Worm (Caenorhabditis elegans) whole organism, L1 larva: Measurements from ENCODE around the gene mdt-4.

Experiments used
- C04F5.9 ChIP-seq: sonication (generic microtip); optimal IDR thresholded peaks from 2 replicates; lab custom pipeline; 2016; ENCODE audit warnings: missing genetic modification characterization, missing compliant biosample characterization
- C16A3.4 ChIP-seq: fragments of 150-350 bp; optimal IDR thresholded peaks from 2 replicates; lab custom pipeline; 2014; ENCODE audit warnings: missing biosample characterization, missing genetic modification characterization
- F16B12.6 ChIP-seq: fragments of 150-350 bp; optimal IDR thresholded peaks from 2 replicates; lab custom pipeline; 2014; ENCODE audit warnings: missing biosample characterization, missing genetic modification characterization
- aha-1 ChIP-seq: fragments of 150-350 bp; optimal IDR thresholded peaks from 2 replicates; lab custom pipeline; 2014; ENCODE audit warnings: missing biosample characterization, missing genetic modification characterization
- alr-1 ChIP-seq: fragments of 200-800 bp; sonication (Bioruptor generic); optimal IDR thresholded peaks from 2 replicates; lab custom pipeline; 2018; ENCODE audit warnings: borderline replicate concordance, mild to moderate bottlenecking, missing genetic modification characterization, missing compliant biosample characterization
- blmp-1 ChIP-seq: fragments of 150-350 bp; optimal IDR thresholded peaks from 2 replicates; lab custom pipeline; 2014; ENCODE audit warnings: missing biosample characterization, missing genetic modification characterization
- ceh-63 ChIP-seq: fragments of 200-800 bp; sonication (Bioruptor generic); optimal IDR thresholded peaks from 2 replicates; lab custom pipeline; 2018; ENCODE audit warnings: mild to moderate bottlenecking, missing genetic modification characterization, missing compliant biosample characterization
- ceh-8 ChIP-seq: fragments of 200-800 bp; sonication (Bioruptor generic); optimal IDR thresholded peaks from 2 replicates; lab custom pipeline; 2018; ENCODE audit warnings: mild to moderate bottlenecking, missing genetic modification characterization, moderate library complexity, missing compliant biosample characterization
- ceh-82 ChIP-seq, 3 experiments: fragments of 150-350 bp in 1 of 3; sonication (generic microtip) in 2 of 3; optimal IDR thresholded peaks; 2 replicates each; lab custom pipeline; 2014 to 2017; ENCODE audit warnings: missing biosample characterization in 3 of 3, missing genetic modification characterization in 3 of 3
- ceh-88 ChIP-seq: fragments of 200-800 bp; sonication (Bioruptor generic); IDR thresholded peaks from 2 replicates; pipeline ENCODE4 v1.3.6; 2022; ENCODE audit warnings: missing genetic modification characterization, missing compliant biosample characterization
- dpl-1 ChIP-seq, 3 experiments: fragments of 150-350 bp in 2 of 3; sonication (generic microtip) in 1 of 3; optimal IDR thresholded peaks; 2 replicates each; lab custom pipeline; 2014 to 2017; ENCODE audit warnings: missing biosample characterization in 3 of 3, missing genetic modification characterization in 3 of 3, missing genetic modification reagents in 3 of 3
- dsc-1 ChIP-seq: sonication (generic microtip); optimal IDR thresholded peaks from 2 replicates; lab custom pipeline; 2016; ENCODE audit warnings: mild to moderate bottlenecking, missing genetic modification characterization, missing compliant biosample characterization
- efl-1 ChIP-seq, 4 experiments: fragments of 150-350 bp; optimal IDR thresholded peaks in 3 of 4; peaks in 1 of 4; 1 replicate in 1 of 4; 2 replicates in 3 of 4; lab custom pipeline; 2014; ENCODE audit warnings: missing biosample characterization in 2 of 4, missing genetic modification characterization in 2 of 4, missing genetic modification reagents in 2 of 4
- efl-3 ChIP-seq: fragments of 200-800 bp; sonication (Bioruptor generic); optimal IDR thresholded peaks from 2 replicates; lab custom pipeline; 2018; ENCODE audit warnings: mild to moderate bottlenecking, missing genetic modification characterization, missing compliant biosample characterization
- egl-13 ChIP-seq: sonication (generic microtip); optimal IDR thresholded peaks from 2 replicates; lab custom pipeline; 2016; ENCODE audit warnings: missing genotype, missing genetic modification reagents, missing genetic modification characterization, missing compliant biosample characterization
- elt-2 ChIP-seq: sonication (generic microtip); optimal IDR thresholded peaks from 2 replicates; lab custom pipeline; 2016; ENCODE audit warnings: missing genetic modification characterization, mild to moderate bottlenecking, inconsistent platforms, missing compliant biosample characterization, missing genetic modification reagents
- elt-3 ChIP-seq, 6 experiments: fragments of 150-350 bp in 1 of 6; sonication (generic microtip); optimal IDR thresholded peaks; 2 replicates each; lab custom pipeline; 2017 to 2018; ENCODE audit warnings: missing biosample characterization in 6 of 6, missing genetic modification characterization in 6 of 6, inconsistent platforms in 1 of 6
- fkh-10 ChIP-seq: sonication (generic microtip); optimal IDR thresholded peaks from 2 replicates; lab custom pipeline; 2017; ENCODE audit warnings: missing biosample characterization, missing genetic modification reagents, missing genetic modification characterization
- fkh-8 ChIP-seq: sonication (generic microtip); optimal IDR thresholded peaks from 2 replicates; lab custom pipeline; 2016; ENCODE audit warnings: mild to moderate bottlenecking, missing genetic modification characterization, missing compliant biosample characterization
- fos-1 ChIP-seq: fragments of 150-350 bp; optimal IDR thresholded peaks from 2 replicates; lab custom pipeline; 2014; ENCODE audit warnings: missing biosample characterization, missing genetic modification characterization
- grh-1 ChIP-seq: fragments of 200-800 bp; sonication (Bioruptor generic); IDR thresholded peaks from 2 replicates; pipeline ENCODE4 v1.3.6; 2022; ENCODE audit warnings: missing genetic modification reagents, missing genetic modification characterization, missing compliant biosample characterization
- hpl-2 ChIP-seq: fragments of 150-350 bp; optimal IDR thresholded peaks from 2 replicates; lab custom pipeline; 2014; ENCODE audit warnings: missing biosample characterization, missing genetic modification reagents, missing genetic modification characterization
- isw-1 ChIP-seq: fragments of 200-800 bp; sonication (Bioruptor generic); IDR thresholded peaks from 2 replicates; pipeline ENCODE4 v1.3.6; 2022; ENCODE audit warnings: missing genetic modification characterization, missing compliant biosample characterization
- jun-1 ChIP-seq: fragments of 150-350 bp; optimal IDR thresholded peaks from 2 replicates; lab custom pipeline; 2014; ENCODE audit warnings: missing biosample characterization, missing genetic modification reagents, missing genetic modification characterization
- lin-13 ChIP-seq: fragments of 150-350 bp; optimal IDR thresholded peaks from 2 replicates; lab custom pipeline; 2014; ENCODE audit warnings: missing biosample characterization, missing genetic modification reagents, missing genetic modification characterization
- lin-14 ChIP-seq: fragments of 200-800 bp; sonication (Bioruptor generic); optimal IDR thresholded peaks from 2 replicates; lab custom pipeline; 2018; ENCODE audit warnings: mild to moderate bottlenecking, missing genetic modification characterization, moderate library complexity, missing compliant biosample characterization
- lin-15B ChIP-seq: fragments of 150-350 bp; sonication (generic microtip); optimal IDR thresholded peaks from 3 replicates; lab custom pipeline; 2014; ENCODE audit warnings: missing biosample characterization, missing genetic modification characterization
- lir-3 ChIP-seq: sonication (generic microtip); optimal IDR thresholded peaks from 2 replicates; lab custom pipeline; 2016; ENCODE audit warnings: mild to moderate bottlenecking, missing genetic modification characterization, moderate library complexity, missing compliant biosample characterization; ENCODE audit not compliant: poor library complexity
- lsy-2 ChIP-seq, 2 experiments: fragments of 150-350 bp; optimal IDR thresholded peaks; 2 replicates each; lab custom pipeline; 2014; ENCODE audit warnings: missing biosample characterization in 2 of 2, missing genetic modification characterization in 2 of 2
- mab-9 ChIP-seq: fragments of 200-800 bp; sonication (Bioruptor generic); IDR thresholded peaks from 2 replicates; pipeline ENCODE4 v1.3.6; 2022; ENCODE audit warnings: missing genetic modification reagents, missing genetic modification characterization, missing compliant biosample characterization
- mdl-1 ChIP-seq, 2 experiments: fragments of 150-350 bp; optimal IDR thresholded peaks; 2 replicates each; lab custom pipeline; 2014 to 2017; ENCODE audit warnings: missing biosample characterization in 2 of 2, missing genetic modification characterization in 2 of 2, inconsistent platforms in 1 of 2
- mef-2 ChIP-seq: fragments of 150-350 bp; optimal IDR thresholded peaks from 2 replicates; lab custom pipeline; 2014; ENCODE audit warnings: missing biosample characterization, missing genetic modification characterization
- mep-1 ChIP-seq: fragments of 150-350 bp; optimal IDR thresholded peaks from 2 replicates; lab custom pipeline; 2014; ENCODE audit warnings: missing biosample characterization, missing genetic modification characterization
- nhr-19 ChIP-seq: fragments of 200-800 bp; sonication (Bioruptor generic); conservative IDR thresholded peaks from 2 replicates; pipeline ENCODE4 v1.3.6; 2022; ENCODE audit warnings: missing genetic modification characterization, missing compliant biosample characterization
- nhr-237 ChIP-seq: fragments of 150-350 bp; optimal IDR thresholded peaks from 2 replicates; lab custom pipeline; 2014; ENCODE audit warnings: missing biosample characterization, missing genetic modification characterization
- nhr-47 ChIP-seq: sonication (generic microtip); optimal IDR thresholded peaks from 2 replicates; lab custom pipeline; 2016; ENCODE audit warnings: mild to moderate bottlenecking, missing genetic modification characterization, moderate library complexity, missing compliant biosample characterization
- nhr-71 ChIP-seq: sonication (generic microtip); optimal IDR thresholded peaks from 2 replicates; lab custom pipeline; 2016; ENCODE audit warnings: mild to moderate bottlenecking, missing genetic modification characterization, moderate library complexity, missing compliant biosample characterization
- nhr-76 ChIP-seq: sonication (generic microtip); optimal IDR thresholded peaks from 2 replicates; lab custom pipeline; 2017; ENCODE audit warnings: missing biosample characterization, missing genetic modification characterization
- nhr-77 ChIP-seq: fragments of 150-350 bp; optimal IDR thresholded peaks from 2 replicates; lab custom pipeline; 2014; ENCODE audit warnings: missing biosample characterization, missing genetic modification characterization
- nhr-90 ChIP-seq: sonication (generic microtip); optimal IDR thresholded peaks from 2 replicates; lab custom pipeline; 2016; ENCODE audit warnings: mild to moderate bottlenecking, missing genetic modification characterization, missing compliant biosample characterization; ENCODE audit not compliant: poor library complexity
- pag-3 ChIP-seq: sonication (generic microtip); optimal IDR thresholded peaks from 2 replicates; lab custom pipeline; 2017; ENCODE audit warnings: missing genetic modification characterization, mild to moderate bottlenecking, missing compliant biosample characterization, antibody characterized with exemption, borderline replicate concordance; ENCODE audit not compliant: insufficient read depth
- rnt-1 ChIP-seq: sonication (generic microtip); optimal IDR thresholded peaks from 2 replicates; lab custom pipeline; 2016; ENCODE audit warnings: mild to moderate bottlenecking, missing genetic modification characterization, moderate library complexity, missing compliant biosample characterization
- skn-1 ChIP-seq: fragments of 150-350 bp; optimal IDR thresholded peaks from 2 replicates; lab custom pipeline; 2014; ENCODE audit warnings: missing biosample characterization, missing genetic modification characterization
- snpc-4 ChIP-seq: fragments of 150-350 bp; optimal IDR thresholded peaks from 2 replicates; lab custom pipeline; 2014; ENCODE audit warnings: missing biosample characterization, missing genetic modification characterization
- snu-23 ChIP-seq: sonication (generic microtip); optimal IDR thresholded peaks from 2 replicates; lab custom pipeline; 2016; ENCODE audit warnings: missing genetic modification characterization, missing compliant biosample characterization
- sox-4 ChIP-seq: sonication (generic microtip); optimal IDR thresholded peaks from 2 replicates; lab custom pipeline; 2016; ENCODE audit warnings: missing genetic modification characterization, missing compliant biosample characterization
- swsn-7 ChIP-seq: sonication (generic microtip); optimal IDR thresholded peaks from 2 replicates; lab custom pipeline; 2016; ENCODE audit warnings: missing genetic modification characterization, missing compliant biosample characterization
- tbx-2 ChIP-seq: sonication (generic microtip); optimal IDR thresholded peaks from 2 replicates; lab custom pipeline; 2016; ENCODE audit warnings: missing genetic modification characterization, missing compliant biosample characterization
- xbp-1 ChIP-seq: sonication (generic microtip); optimal IDR thresholded peaks from 2 replicates; lab custom pipeline; 2016; ENCODE audit warnings: missing genetic modification characterization, missing compliant biosample characterization
- zag-1 ChIP-seq: fragments of 150-350 bp; optimal IDR thresholded peaks from 2 replicates; lab custom pipeline; 2014; ENCODE audit warnings: missing biosample characterization, missing genetic modification characterization
- ztf-11 ChIP-seq, 2 experiments: sonication (generic microtip); optimal IDR thresholded peaks; 2 replicates each; lab custom pipeline; 2016 to 2017; ENCODE audit warnings: missing genetic modification characterization in 2 of 2, missing biosample characterization in 1 of 2, missing compliant biosample characterization in 1 of 2
- ztf-4 ChIP-seq: fragments of 150-350 bp; optimal IDR thresholded peaks from 2 replicates; lab custom pipeline; 2014; ENCODE audit warnings: missing biosample characterization, missing genetic modification characterization

Gene mdt-4

DNA sequence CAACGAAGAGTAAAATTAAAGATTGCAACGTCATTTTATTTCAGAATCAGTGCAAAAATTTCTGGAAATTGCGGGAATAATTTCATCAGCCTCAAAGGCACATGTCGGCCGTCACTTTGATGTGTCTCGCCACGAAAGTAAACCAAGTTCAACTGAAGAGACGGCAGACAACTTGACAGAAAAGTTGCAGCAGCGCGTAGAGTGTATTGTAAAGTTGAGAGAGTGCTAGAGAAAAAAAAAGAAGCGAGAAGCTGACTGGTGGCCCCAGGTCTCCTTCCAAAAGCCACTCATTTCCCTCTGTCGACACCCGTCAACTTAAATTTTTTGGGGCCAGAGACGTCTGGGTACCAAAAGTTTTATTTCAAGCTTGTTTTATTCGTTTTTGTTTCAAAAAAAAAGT lies 39.5 kb downstream of the mdt-4 start:
- TF ChIP-seq xbp-1 (tag; lab: Kevin White, UChicago) (peak; percentile 65), nhr-76 (tag; lab: Kevin White, UChicago) (no peak), blmp-1 (peak; percentile 48), swsn-7 (tag; lab: Kevin White, UChicago) (peak; percentile 60), isw-1 (GFP tag; lab: Robert Waterston, UW) (peak; percentile 72), mdl-1 (tag; optimal IDR thresholded peaks at IDR 0.05; lab: Kevin White, UChicago) (peak in 1 of 2 experiments; percentile 77), hpl-2 (GFP tag; lab: Kevin White, UChicago) (no peak), ceh-88 (GFP tag; lab: Robert Waterston, UW) (no peak), fkh-8 (tag; lab: Kevin White, UChicago) (peak; percentile 65), F16B12.6 (tag; lab: Kevin White, UChicago) (peak; percentile 48), mep-1 (tag; lab: Kevin White, UChicago) (peak; percentile 85), fos-1 (peak; percentile 41), ztf-11 (tag; optimal IDR thresholded peaks at IDR 0.05; lab: Kevin White, UChicago) (no peak), efl-3 (GFP tag; lab: Kevin White, UChicago) (no peak), dpl-1 (GFP tag; optimal IDR thresholded peaks at IDR 0.05; lab: Kevin White, UChicago) (peak; percentile 38 to 74 (median 70)), zag-1 (tag; lab: Kevin White, UChicago) (no peak), lin-14 (GFP tag; lab: Kevin White, UChicago) (peak; percentile 87), nhr-47 (tag; lab: Kevin White, UChicago) (peak; percentile 68), ceh-8 (no peak), nhr-237 (tag; lab: Kevin White, UChicago) (no peak), mab-9 (no peak), lir-3 (tag; lab: Kevin White, UChicago) (peak; percentile 35), lsy-2 (tag; optimal IDR thresholded peaks at IDR 0.05; lab: Kevin White, UChicago) (peak; percentile 71 to 86), egl-13 (tag; lab: Kevin White, UChicago) (peak; percentile 4), snpc-4 (tag; lab: Kevin White, UChicago) (peak; percentile 39), efl-1 (optimal IDR thresholded peaks at IDR 0.05; lab: Kevin White, UChicago) (peak; percentile 80 to 89), efl-1 (GFP tag; optimal IDR thresholded peaks at IDR 0.05 in 1 of 2; lab: Kevin White, UChicago) (peak; percentile 66 to 95), alr-1 (no peak), elt-3 (tag; optimal IDR thresholded peaks at IDR 0.05; lab: Kevin White, UChicago) (peak in 1 of 6 experiments; percentile 24), aha-1 (tag; lab: Kevin White, UChicago) (no peak), C16A3.4 (tag; lab: Kevin White, UChicago) (peak; percentile 51), sox-4 (tag; lab: Kevin White, UChicago) (no peak), C04F5.9 (no peak), jun-1 (tag; lab: Kevin White, UChicago) (peak; percentile 56), ceh-82 (tag; optimal IDR thresholded peaks at IDR 0.05; lab: Kevin White, UChicago) (peak; percentile 30 to 61 (median 42)), lin-13 (GFP tag; lab: Kevin White, UChicago) (peak; percentile 34), pag-3 (tag; lab: Kevin White, UChicago) (no peak), skn-1 (tag; lab: Kevin White, UChicago) (peak; percentile 85), ztf-4 (tag; lab: Kevin White, UChicago) (peak; percentile 32), tbx-2 (peak; percentile 67), mef-2 (tag; lab: Kevin White, UChicago) (no peak), nhr-71 (peak; percentile 80), snu-23 (GFP tag; lab: Kevin White, UChicago) (peak; percentile 77), fkh-10 (GFP tag; lab: Kevin White, UChicago) (peak; percentile 23), ceh-63 (GFP tag; lab: Kevin White, UChicago) (no peak), lin-15B (tag; lab: Kevin White, UChicago) (peak; percentile 34), grh-1 (GFP tag; lab: Robert Waterston, UW) (no peak), dsc-1 (tag; lab: Kevin White, UChicago) (peak; percentile 56), nhr-90 (tag; lab: Kevin White, UChicago) (no peak), nhr-19 (GFP tag; lab: Robert Waterston, UW) (peak; percentile 61), elt-2 (tag; lab: Kevin White, UChicago) (peak; percentile 23), nhr-77 (tag; lab: Kevin White, UChicago) (peak; percentile 31), rnt-1 (tag; lab: Kevin White, UChicago) (peak; percentile 87)
